Worm (Caenorhabditis elegans) whole organism, late embryonic: ENCODE measurements around the gene erg-28.

Source experiments
- ceh-14 ChIP-seq: sonication (generic microtip); optimal IDR thresholded peaks from 2 replicates; lab custom pipeline; 2016; ENCODE audit warnings: missing genotype, missing genetic modification characterization, missing compliant biosample characterization
- ceh-9 ChIP-seq: sonication (generic microtip); optimal IDR thresholded peaks from 2 replicates; lab custom pipeline; 2016; ENCODE audit warnings: mild to moderate bottlenecking, missing genetic modification characterization, inconsistent platforms, missing compliant biosample characterization
- madf-2 ChIP-seq: sonication (generic microtip); optimal IDR thresholded peaks from 2 replicates; lab custom pipeline; 2017; ENCODE audit warnings: missing genetic modification characterization, missing compliant biosample characterization
- nhr-11 ChIP-seq: fragments of 150-350 bp; optimal IDR thresholded peaks from 2 replicates; lab custom pipeline; 2014; ENCODE audit warnings: missing biosample characterization, missing genetic modification characterization
- pha-4 ChIP-seq: fragments of 150-350 bp; optimal IDR thresholded peaks from 2 replicates; lab custom pipeline; 2018; ENCODE audit warnings: missing biosample characterization, missing genetic modification reagents, missing genetic modification characterization
- pros-1 ChIP-seq: fragments of 150-350 bp; optimal IDR thresholded peaks from 2 replicates; lab custom pipeline; 2014; ENCODE audit warnings: missing biosample characterization, missing genetic modification reagents, missing genetic modification characterization
- sdc-2 ChIP-seq: sonication (generic microtip); optimal IDR thresholded peaks from 2 replicates; lab custom pipeline; 2016; ENCODE audit warnings: missing genotype, missing genetic modification characterization, missing compliant biosample characterization
- tbx-2 ChIP-seq: sonication (generic microtip); optimal IDR thresholded peaks from 2 replicates; lab custom pipeline; 2016; ENCODE audit warnings: missing genetic modification characterization, missing compliant biosample characterization

- TF ChIP-seq ceh-14 (tag; lab: Kevin White, UChicago): no peak
- no peak for TF ChIP-seq madf-2
- TF ChIP-seq tbx-2 (tag; lab: Kevin White, UChicago): no peak
- no peak for TF ChIP-seq ceh-9
- no peak for TF ChIP-seq pros-1 (tag; lab: Kevin White, UChicago)
- TF ChIP-seq nhr-11 (tag; lab: Kevin White, UChicago): no peak
- no peak for TF ChIP-seq pha-4 (tag; lab: Kevin White, UChicago)
- no peak for TF ChIP-seq sdc-2
Measured at ce11 chrV:12609526-12609925, 2.3 kb downstream of the erg-28 start, which contains the start of gene ZC116.1.
